Fruit fly (Drosophila melanogaster) Kc167 (cell line): Measurements from ENCODE around the gene Naxe.

ENCODE experiments used
- Myc ChIP-seq: fragments of >200 bp; optimal IDR thresholded peaks from 2 replicates; lab custom pipeline; 2017; ENCODE audit warnings: missing external identifiers
- Sin3A ChIP-seq: fragments of >200 bp; optimal IDR thresholded peaks from 2 replicates; lab custom pipeline; 2018; ENCODE audit warnings: missing external identifiers
- h ChIP-seq: fragments of >200 bp; optimal IDR thresholded peaks from 3 replicates; lab custom pipeline; 2018; ENCODE audit warnings: missing external identifiers
- insv ChIP-seq: fragments of >200 bp; optimal IDR thresholded peaks from 3 replicates; lab custom pipeline; 2018; ENCODE audit warnings: missing external identifiers
- psq ChIP-seq: fragments of >200 bp; optimal IDR thresholded peaks from 2 replicates; lab custom pipeline; 2017; ENCODE audit warnings: missing external identifiers

- TF ChIP-seq h (lab: Kevin White, UChicago) (no peak), psq (lab: Kevin White, UChicago) (no peak), Sin3A (lab: Kevin White, UChicago) (no peak), Myc (no peak), insv (lab: Kevin White, UChicago) (no peak)
Observed at dm6 chrX:10125629-10126028, 39.7 kb upstream of the Naxe start.
